Worm (Caenorhabditis elegans) whole organism, mixed stage, embryonic: ENCODE results near the gene F49C5.16.

ENCODE experiments used
- blmp-1 ChIP-seq: fragments of 150-350 bp; optimal IDR thresholded peaks from 2 replicates; lab custom pipeline; 2014; ENCODE audit warnings: missing biosample characterization, missing genetic modification characterization
- ceh-39 ChIP-seq: fragments of 150-350 bp; optimal IDR thresholded peaks from 2 replicates; lab custom pipeline; 2014; ENCODE audit warnings: missing biosample characterization, missing genetic modification characterization
- ceh-43 ChIP-seq: fragments of 200-800 bp; sonication (Bioruptor generic); optimal IDR thresholded peaks from 2 replicates; lab custom pipeline; 2018; ENCODE audit warnings: mild to moderate bottlenecking, missing genetic modification characterization, moderate library complexity, missing compliant biosample characterization
- ces-1 ChIP-seq: fragments of 150-350 bp; optimal IDR thresholded peaks from 2 replicates; lab custom pipeline; 2014; ENCODE audit warnings: missing biosample characterization, missing genetic modification reagents, missing genetic modification characterization
- elt-1 ChIP-seq: sonication (generic microtip); optimal IDR thresholded peaks from 2 replicates; lab custom pipeline; 2017; ENCODE audit warnings: missing genetic modification characterization, mild to moderate bottlenecking, missing compliant biosample characterization, antibody characterized with exemption, moderate library complexity, borderline replicate concordance; ENCODE audit not compliant: insufficient read depth
- elt-3 ChIP-seq: fragments of 150-350 bp; optimal IDR thresholded peaks from 2 replicates; lab custom pipeline; 2014; ENCODE audit warnings: missing biosample characterization, missing genetic modification characterization
- mep-1 ChIP-seq: fragments of 150-350 bp; optimal IDR thresholded peaks from 2 replicates; lab custom pipeline; 2017; ENCODE audit warnings: missing biosample characterization, missing genetic modification reagents, missing genetic modification characterization, inconsistent platforms
- mls-2 ChIP-seq: sonication (generic microtip); optimal IDR thresholded peaks from 2 replicates; lab custom pipeline; 2016; ENCODE audit warnings: mild to moderate bottlenecking, missing genetic modification characterization, moderate library complexity, missing compliant biosample characterization
- nhr-237 ChIP-seq: fragments of 150-350 bp; optimal IDR thresholded peaks from 2 replicates; lab custom pipeline; 2014; ENCODE audit warnings: missing biosample characterization, missing genetic modification characterization
- nhr-76 ChIP-seq: sonication (generic microtip); optimal IDR thresholded peaks from 2 replicates; lab custom pipeline; 2017; ENCODE audit warnings: missing biosample characterization, missing genetic modification characterization
- pha-4 ChIP-seq: fragments of 150-350 bp; optimal IDR thresholded peaks from 2 replicates; lab custom pipeline; 2018; ENCODE audit warnings: missing biosample characterization, missing genetic modification reagents, missing genetic modification characterization
- sem-2 ChIP-seq: fragments of 200-800 bp; sonication (Bioruptor generic); optimal IDR thresholded peaks from 2 replicates; lab custom pipeline; 2018; ENCODE audit warnings: mild to moderate bottlenecking, missing genetic modification characterization, missing compliant biosample characterization
- unc-120 ChIP-seq: sonication (generic microtip); optimal IDR thresholded peaks from 2 replicates; lab custom pipeline; 2017; ENCODE audit warnings: missing genetic modification characterization, missing compliant biosample characterization; ENCODE audit not compliant: poor library complexity, severe bottlenecking
- unc-62 ChIP-seq: fragments of 150-350 bp; optimal IDR thresholded peaks from 2 replicates; lab custom pipeline; 2014; ENCODE audit warnings: missing biosample characterization, missing genetic modification reagents, missing genetic modification characterization

ce11 chrII:12580952-12581351 lies 33.3 kb downstream of the F49C5.16 start, which contains the start of gene clec-4:
- no peak for TF ChIP-seq blmp-1 (tag; lab: Kevin White, UChicago)
- no peak for TF ChIP-seq unc-62 (GFP tag; lab: Kevin White, UChicago)
- no peak for TF ChIP-seq elt-1 (tag; lab: Kevin White, UChicago)
- no peak for TF ChIP-seq ces-1 (GFP tag; lab: Kevin White, UChicago)
- no peak for TF ChIP-seq nhr-237
- TF ChIP-seq elt-3 (tag; lab: Kevin White, UChicago), result no peak
- no peak for TF ChIP-seq mep-1 (tag; lab: Kevin White, UChicago)
- TF ChIP-seq ceh-39 (tag; lab: Kevin White, UChicago), result no peak
- TF ChIP-seq mls-2 (tag; lab: Kevin White, UChicago), result no peak
- no peak for TF ChIP-seq unc-120 (tag; lab: Kevin White, UChicago)
- no peak for TF ChIP-seq ceh-43 (GFP tag; lab: Kevin White, UChicago)
- no peak for TF ChIP-seq pha-4 (tag; lab: Kevin White, UChicago)
- TF ChIP-seq sem-2 (GFP tag; lab: Kevin White, UChicago), result no peak
- TF ChIP-seq nhr-76, result no peak
